Worm (Caenorhabditis elegans): ENCODE measurements around the gene Y81G3A.4.
"Not testable (repeated sequence)": the region's sequence is repeated elsewhere in the genome, so short reads cannot be mapped to it uniquely, and the experiment has no call there.

Gene Y81G3A.4

ce11 chrII:13073742-13074141 is 17.5 kb upstream of the Y81G3A.4 start:
- TF ChIP-seq cog-1 (tag; optimal IDR thresholded peaks at IDR 0.05) (no peak), ztf-29 (GFP tag; IDR thresholded peaks at IDR 0.05) (no peak), ztf-23 (GFP tag; IDR thresholded peaks at IDR 0.05) (no peak), tab-1 (GFP tag; IDR thresholded peaks at IDR 0.05) (no peak), ref-1 (GFP tag; conservative IDR thresholded peaks at IDR 0.05) (no peak), flt-1 (GFP tag; IDR thresholded peaks at IDR 0.05) (no peak), med-1 (GFP tag; optimal IDR thresholded peaks at IDR 0.05; ENCODE audit: insufficient read depth) (no peak)

- TF ChIP-seq tab-1 (GFP tag; IDR thresholded peaks at IDR 0.05) (no peak), flt-1 (GFP tag; IDR thresholded peaks at IDR 0.05) (no peak), med-1 (GFP tag; optimal IDR thresholded peaks at IDR 0.05; ENCODE audit: insufficient read depth) (no peak), ztf-29 (GFP tag; IDR thresholded peaks at IDR 0.05) (no peak), T22C8.4 (GFP tag; IDR thresholded peaks at IDR 0.05) (no peak), ref-1 (GFP tag; conservative IDR thresholded peaks at IDR 0.05) (no peak), ztf-23 (GFP tag; IDR thresholded peaks at IDR 0.05) (no peak), cog-1 (tag; optimal IDR thresholded peaks at IDR 0.05) (no peak), klf-2 (GFP tag; conservative IDR thresholded peaks at IDR 0.05) (no peak)
Measured at ce11 chrII:13076301-13076916, 14.8 kb upstream of the Y81G3A.4 start.

- no peak for TF ChIP-seq ztf-29 (GFP tag; IDR thresholded peaks at IDR 0.05)
- TF ChIP-seq T22C8.4 (GFP tag; IDR thresholded peaks at IDR 0.05) = no peak
- TF ChIP-seq cog-1 (tag; optimal IDR thresholded peaks at IDR 0.05) = no peak
- TF ChIP-seq flt-1 (GFP tag; IDR thresholded peaks at IDR 0.05) = no peak
- TF ChIP-seq tab-1 (GFP tag; IDR thresholded peaks at IDR 0.05) = no peak
- TF ChIP-seq klf-2 (GFP tag; conservative IDR thresholded peaks at IDR 0.05) = no peak
- TF ChIP-seq med-1 (GFP tag; optimal IDR thresholded peaks at IDR 0.05; ENCODE audit: insufficient read depth) = no peak
- TF ChIP-seq ztf-23 (GFP tag; IDR thresholded peaks at IDR 0.05) = no peak
- TF ChIP-seq ref-1 (GFP tag; conservative IDR thresholded peaks at IDR 0.05) = no peak
Measured at ce11 chrII:13077746-13078145, 13.5 kb upstream of the Y81G3A.4 start.

ce11 chrII:13078848-13079428 is 12.3 kb upstream of the Y81G3A.4 start, which contains the start of gene F42G4.6:
Gene F42G4.6, plus strand, starts transcription at chrII:13079378.
- TF ChIP-seq cog-1 (tag; optimal IDR thresholded peaks at IDR 0.05) = no peak
- TF ChIP-seq flt-1 (GFP tag; IDR thresholded peaks at IDR 0.05) = no peak
- no peak for TF ChIP-seq ztf-29 (GFP tag; IDR thresholded peaks at IDR 0.05)
- no peak for TF ChIP-seq tab-1 (GFP tag; IDR thresholded peaks at IDR 0.05)
- TF ChIP-seq T22C8.4 (GFP tag; IDR thresholded peaks at IDR 0.05) = no peak
- no peak for TF ChIP-seq ref-1 (GFP tag; conservative IDR thresholded peaks at IDR 0.05)
- TF ChIP-seq ztf-23 (GFP tag; IDR thresholded peaks at IDR 0.05) = no peak
- TF ChIP-seq med-1 (GFP tag; optimal IDR thresholded peaks at IDR 0.05; ENCODE audit: insufficient read depth) = no peak
- TF ChIP-seq klf-2 (GFP tag; conservative IDR thresholded peaks at IDR 0.05) = no peak

- not testable (repeated sequence) for TF ChIP-seq med-1 (GFP tag; optimal IDR thresholded peaks at IDR 0.05; ENCODE audit: insufficient read depth); cog-1 (tag; optimal IDR thresholded peaks at IDR 0.05); T22C8.4 (GFP tag; IDR thresholded peaks at IDR 0.05)
Measured at ce11 chrII:13080607-13081006, 10.6 kb upstream of the Y81G3A.4 start, which contains the start of gene Y81G3A.2. Gene Y81G3A.2, plus strand, starts transcription at chrII:13080907.

- TF ChIP-seq med-1 (GFP tag; optimal IDR thresholded peaks at IDR 0.05; ENCODE audit: insufficient read depth); tab-1 (GFP tag; IDR thresholded peaks at IDR 0.05); ztf-23 (GFP tag; IDR thresholded peaks at IDR 0.05): not testable (repeated sequence)
Measured at ce11 chrII:13082403-13082802, 8.8 kb upstream of the Y81G3A.4 start, which contains the start of gene Y81G3A.6. Gene Y81G3A.6, minus strand, starts transcription at chrII:13082503.

- TF ChIP-seq T22C8.4 (GFP tag; IDR thresholded peaks at IDR 0.05) = no peak
- no peak for TF ChIP-seq ref-1 (GFP tag; conservative IDR thresholded peaks at IDR 0.05)
- no peak for TF ChIP-seq flt-1 (GFP tag; IDR thresholded peaks at IDR 0.05)
- no peak for TF ChIP-seq cog-1 (tag; optimal IDR thresholded peaks at IDR 0.05)
- no peak for TF ChIP-seq ztf-23 (GFP tag; IDR thresholded peaks at IDR 0.05)
- no peak for TF ChIP-seq tab-1 (GFP tag; IDR thresholded peaks at IDR 0.05)
- TF ChIP-seq med-1 (GFP tag; optimal IDR thresholded peaks at IDR 0.05; ENCODE audit: insufficient read depth) = no peak
- TF ChIP-seq ztf-29 (GFP tag; IDR thresholded peaks at IDR 0.05) = no peak
- TF ChIP-seq klf-2 (GFP tag; conservative IDR thresholded peaks at IDR 0.05) = no peak
Measured at ce11 chrII:13083752-13084214, 7.4 kb upstream of the Y81G3A.4 start, which contains the start of the genes Y81G3A.1 and gcn-2. Gene Y81G3A.1, minus strand, starts transcription at chrII:13083926. Gene gcn-2, plus strand, starts transcription at chrII:13084164.

ce11 chrII:13085951-13086350 is 5.3 kb upstream of the Y81G3A.4 start:
- no peak for TF ChIP-seq tab-1 (GFP tag; IDR thresholded peaks at IDR 0.05)

ce11 chrII:13091857-13092256 is 634 bp downstream of the Y81G3A.4 start:
- TF ChIP-seq ref-1 (GFP tag; conservative IDR thresholded peaks at IDR 0.05) (no peak), tab-1 (GFP tag; IDR thresholded peaks at IDR 0.05) (no peak), ztf-23 (GFP tag; IDR thresholded peaks at IDR 0.05) (no peak), T22C8.4 (GFP tag; IDR thresholded peaks at IDR 0.05) (no peak), klf-2 (GFP tag; conservative IDR thresholded peaks at IDR 0.05) (no peak), med-1 (GFP tag; optimal IDR thresholded peaks at IDR 0.05; ENCODE audit: insufficient read depth) (no peak), ztf-29 (GFP tag; IDR thresholded peaks at IDR 0.05) (no peak), flt-1 (GFP tag; IDR thresholded peaks at IDR 0.05) (no peak), cog-1 (tag; optimal IDR thresholded peaks at IDR 0.05) (no peak)

ce11 chrII:13096345-13096744 is 5.1 kb downstream of the Y81G3A.4 start:
- no peak for TF ChIP-seq klf-2 (GFP tag; conservative IDR thresholded peaks at IDR 0.05)
- no peak for TF ChIP-seq med-1 (GFP tag; optimal IDR thresholded peaks at IDR 0.05; ENCODE audit: insufficient read depth)
- no peak for TF ChIP-seq flt-1 (GFP tag; IDR thresholded peaks at IDR 0.05)
- no peak for TF ChIP-seq ztf-23 (GFP tag; IDR thresholded peaks at IDR 0.05)
- no peak for TF ChIP-seq tab-1 (GFP tag; IDR thresholded peaks at IDR 0.05)
- no peak for TF ChIP-seq ztf-29 (GFP tag; IDR thresholded peaks at IDR 0.05)
- no peak for TF ChIP-seq ref-1 (GFP tag; conservative IDR thresholded peaks at IDR 0.05)
- no peak for TF ChIP-seq T22C8.4 (GFP tag; IDR thresholded peaks at IDR 0.05)
- TF ChIP-seq cog-1 (tag; optimal IDR thresholded peaks at IDR 0.05) = no peak
